Worm (Caenorhabditis elegans) whole organism, L2 larva: Measurements from ENCODE around the gene ebp-3.

Experiments used
- C34F6.9 ChIP-seq: fragments of 150-350 bp; optimal IDR thresholded peaks from 2 replicates; lab custom pipeline; 2014; ENCODE audit warnings: missing biosample characterization, missing genetic modification characterization
- F13H6.1 ChIP-seq: sonication (generic microtip); optimal IDR thresholded peaks from 2 replicates; lab custom pipeline; 2016; ENCODE audit warnings: missing genetic modification characterization, missing compliant biosample characterization
- Y55F3AM.14 ChIP-seq: fragments of 200-800 bp; sonication (Bioruptor generic); optimal IDR thresholded peaks from 2 replicates; lab custom pipeline; 2018; ENCODE audit warnings: mild to moderate bottlenecking, missing genetic modification characterization, missing compliant biosample characterization
- aly-2 ChIP-seq: fragments of 150-350 bp; optimal IDR thresholded peaks from 2 replicates; lab custom pipeline; 2014; ENCODE audit warnings: missing biosample characterization, missing genetic modification characterization
- ama-1 ChIP-seq: fragments of 150-350 bp; optimal IDR thresholded peaks from 2 replicates; lab custom pipeline; 2018; ENCODE audit warnings: inconsistent platforms
- blmp-1 ChIP-seq: sonication (generic microtip); optimal IDR thresholded peaks from 2 replicates; lab custom pipeline; 2017; ENCODE audit warnings: missing genetic modification characterization, mild to moderate bottlenecking, missing compliant biosample characterization, antibody characterized with exemption, moderate library complexity; ENCODE audit not compliant: insufficient read depth
- ceh-16 ChIP-seq: fragments of 150-350 bp; optimal IDR thresholded peaks from 2 replicates; lab custom pipeline; 2014; ENCODE audit warnings: missing biosample characterization, missing genetic modification characterization
- ceh-82 ChIP-seq: fragments of 150-350 bp; optimal IDR thresholded peaks from 2 replicates; lab custom pipeline; 2014; ENCODE audit warnings: missing biosample characterization, missing genetic modification characterization
- crh-2 ChIP-seq: sonication (generic microtip); optimal IDR thresholded peaks from 2 replicates; lab custom pipeline; 2017; ENCODE audit warnings: missing biosample characterization, missing genetic modification characterization
- dmd-4 ChIP-seq: sonication (generic microtip); optimal IDR thresholded peaks from 2 replicates; lab custom pipeline; 2017; ENCODE audit warnings: missing biosample characterization, missing genetic modification characterization
- elt-1 ChIP-seq: fragments of 150-350 bp; optimal IDR thresholded peaks from 2 replicates; lab custom pipeline; 2014; ENCODE audit warnings: missing biosample characterization, missing genetic modification characterization
- elt-3 ChIP-seq: sonication (generic microtip); optimal IDR thresholded peaks from 2 replicates; lab custom pipeline; 2017; ENCODE audit warnings: missing biosample characterization, missing genetic modification characterization
- fos-1 ChIP-seq: fragments of 150-350 bp; optimal IDR thresholded peaks from 2 replicates; lab custom pipeline; 2014; ENCODE audit warnings: missing biosample characterization, missing genetic modification characterization
- gmeb-1 ChIP-seq: fragments of 150-350 bp; optimal IDR thresholded peaks from 2 replicates; lab custom pipeline; 2014; ENCODE audit warnings: missing biosample characterization, missing genetic modification characterization
- lin-11 ChIP-seq: fragments of 150-350 bp; sonication (generic microtip); optimal IDR thresholded peaks from 2 replicates; lab custom pipeline; 2014; ENCODE audit warnings: missing biosample characterization, missing genetic modification characterization, inconsistent platforms, mixed read lengths
- lin-39 ChIP-seq: fragments of 150-350 bp; optimal IDR thresholded peaks from 2 replicates; lab custom pipeline; 2014; ENCODE audit warnings: missing biosample characterization, missing genetic modification reagents, missing genetic modification characterization
- lsy-2 ChIP-seq, 2 experiments: fragments of 150-350 bp in 1 of 2; sonication (generic microtip) in 1 of 2; optimal IDR thresholded peaks; 2 replicates each; lab custom pipeline; 2014 to 2017; ENCODE audit warnings: missing biosample characterization in 2 of 2, missing genetic modification characterization in 2 of 2
- mbf-1 ChIP-seq: sonication (generic microtip); optimal IDR thresholded peaks from 2 replicates; lab custom pipeline; 2017; ENCODE audit warnings: missing biosample characterization, missing genetic modification characterization
- nhr-10 ChIP-seq: sonication (generic microtip); optimal IDR thresholded peaks from 2 replicates; lab custom pipeline; 2017; ENCODE audit warnings: missing biosample characterization, missing genetic modification characterization
- nhr-11 ChIP-seq: fragments of 150-350 bp; optimal IDR thresholded peaks from 2 replicates; lab custom pipeline; 2014; ENCODE audit warnings: missing biosample characterization, missing genetic modification characterization
- nhr-12 ChIP-seq: fragments of 150-350 bp; optimal IDR thresholded peaks from 2 replicates; lab custom pipeline; 2014; ENCODE audit warnings: missing biosample characterization, missing genetic modification characterization
- nhr-129 ChIP-seq: fragments of 150-350 bp; optimal IDR thresholded peaks from 2 replicates; lab custom pipeline; 2014; ENCODE audit warnings: missing biosample characterization, missing genetic modification characterization
- nhr-237 ChIP-seq: fragments of 150-350 bp; optimal IDR thresholded peaks from 2 replicates; lab custom pipeline; 2014; ENCODE audit warnings: missing biosample characterization, missing genetic modification characterization
- nhr-25 ChIP-seq: fragments of 150-350 bp; sonication (generic microtip); optimal IDR thresholded peaks from 3 replicates; lab custom pipeline; 2014; ENCODE audit warnings: missing biosample characterization, missing genetic modification characterization
- nhr-6 ChIP-seq: fragments of 150-350 bp; optimal IDR thresholded peaks from 2 replicates; lab custom pipeline; 2014; ENCODE audit warnings: missing biosample characterization, missing genetic modification characterization
- nhr-77 ChIP-seq: fragments of 150-350 bp; optimal IDR thresholded peaks from 2 replicates; lab custom pipeline; 2014; ENCODE audit warnings: missing biosample characterization, missing genetic modification characterization
- sem-4 ChIP-seq: fragments of 150-350 bp; optimal IDR thresholded peaks from 2 replicates; lab custom pipeline; 2014; ENCODE audit warnings: missing biosample characterization, missing genetic modification reagents, missing genetic modification characterization
- skn-1 ChIP-seq: sonication (generic microtip); optimal IDR thresholded peaks from 2 replicates; lab custom pipeline; 2017; ENCODE audit warnings: missing biosample characterization, missing genetic modification characterization
- sma-3 ChIP-seq: sonication (generic microtip); optimal IDR thresholded peaks from 2 replicates; lab custom pipeline; 2016; ENCODE audit warnings: missing genetic modification reagents, missing genetic modification characterization, missing compliant biosample characterization
- sma-9 ChIP-seq, 2 experiments: fragments of 150-350 bp in 1 of 2; sonication (generic microtip) in 1 of 2; optimal IDR thresholded peaks; 2 replicates each; lab custom pipeline; 2014 to 2016; ENCODE audit warnings: missing genetic modification characterization in 2 of 2, mild to moderate bottlenecking in 1 of 2, missing biosample characterization in 1 of 2, missing compliant biosample characterization in 1 of 2, missing genetic modification reagents in 1 of 2, moderate library complexity in 1 of 2
- unc-55 ChIP-seq: fragments of 150-350 bp; sonication (generic microtip); optimal IDR thresholded peaks from 3 replicates; lab custom pipeline; 2014; ENCODE audit warnings: missing biosample characterization, missing genetic modification reagents, missing genetic modification characterization
- unc-62 ChIP-seq: fragments of 150-350 bp; optimal IDR thresholded peaks from 2 replicates; lab custom pipeline; 2014; ENCODE audit warnings: missing biosample characterization, missing genetic modification reagents, missing genetic modification characterization
- zag-1 ChIP-seq: fragments of 150-350 bp; optimal IDR thresholded peaks from 2 replicates; lab custom pipeline; 2014; ENCODE audit warnings: missing biosample characterization, missing genetic modification characterization
- ztf-1 ChIP-seq: fragments of 200-800 bp; sonication (Bioruptor generic); conservative IDR thresholded peaks from 2 replicates; pipeline ENCODE4 v1.3.6; 2022; ENCODE audit warnings: missing genetic modification characterization, missing compliant biosample characterization
- ztf-11 ChIP-seq: sonication (generic microtip); optimal IDR thresholded peaks from 2 replicates; lab custom pipeline; 2017; ENCODE audit warnings: missing biosample characterization, missing genetic modification characterization
- ztf-4 ChIP-seq: fragments of 150-350 bp; optimal IDR thresholded peaks from 2 replicates; lab custom pipeline; 2014; ENCODE audit warnings: missing biosample characterization, missing genetic modification characterization

ebp-3 gene

ce11 chrV:18086783-18087182 is 31.0 kb downstream of the ebp-3 start, which contains the start of gene slr-2 (continued):
- no peak for TF ChIP-seq ztf-4
- no peak for TF ChIP-seq mbf-1
- no peak for TF ChIP-seq Y55F3AM.14 (GFP tag; lab: Kevin White, UChicago)
- TF ChIP-seq nhr-12 = no peak
- TF ChIP-seq sem-4 (tag; lab: Kevin White, UChicago) = no peak
- peak; percentile 23 to 72 for TF ChIP-seq lsy-2 (tag; optimal IDR thresholded peaks at IDR 0.05; lab: Kevin White, UChicago)
- no peak for TF ChIP-seq elt-3
- TF ChIP-seq C34F6.9 (tag; lab: Kevin White, UChicago) = peak; percentile 57
- no peak for TF ChIP-seq nhr-6 (tag; lab: Kevin White, UChicago)
- no peak for TF ChIP-seq ama-1
- no peak for TF ChIP-seq zag-1
- no peak for TF ChIP-seq lin-11 (tag; lab: Kevin White, UChicago)
- TF ChIP-seq unc-55 (GFP tag; lab: Kevin White, UChicago) = peak; percentile 84
- no peak for TF ChIP-seq nhr-25 (tag; lab: Kevin White, UChicago)
- TF ChIP-seq nhr-129 = peak; percentile 49

ce11 chrV:18091216-18091615 is 35.4 kb downstream of the ebp-3 start:
- TF ChIP-seq nhr-6 (tag; lab: Kevin White, UChicago) (no peak), elt-1 (tag; lab: Kevin White, UChicago) (no peak), nhr-237 (no peak), nhr-10 (tag; lab: Kevin White, UChicago) (no peak), elt-3 (no peak), F13H6.1 (no peak), unc-62 (GFP tag; lab: Kevin White, UChicago) (no peak)
- TF ChIP-seq, all 48 proteins: peak for 0

ce11 chrV:18093941-18094340 is 38.2 kb downstream of the ebp-3 start:
- TF ChIP-seq lin-39 = no peak
- no peak for TF ChIP-seq ama-1
- no peak for TF ChIP-seq nhr-77
- TF ChIP-seq lsy-2 (tag; optimal IDR thresholded peaks at IDR 0.05; lab: Kevin White, UChicago) = no peak
- TF ChIP-seq blmp-1 (tag; lab: Kevin White, UChicago) = no peak
- no peak for TF ChIP-seq gmeb-1 (tag; lab: Kevin White, UChicago)
- TF ChIP-seq aly-2 = no peak
- TF ChIP-seq nhr-25 (tag; lab: Kevin White, UChicago) = no peak
- TF ChIP-seq ceh-82 = no peak
- TF ChIP-seq C34F6.9 (tag; lab: Kevin White, UChicago) = no peak
- no peak for TF ChIP-seq fos-1 (tag; lab: Kevin White, UChicago)
- no peak for TF ChIP-seq nhr-11 (tag; lab: Kevin White, UChicago)
- no peak for TF ChIP-seq ztf-1 (GFP tag; lab: Robert Waterston, UW)
- no peak for TF ChIP-seq dmd-4 (tag; lab: Kevin White, UChicago)
- no peak for TF ChIP-seq ztf-11 (tag; lab: Kevin White, UChicago)
- TF ChIP-seq sma-3 (GFP tag; lab: Kevin White, UChicago) = no peak
- TF ChIP-seq sma-9 (GFP tag; optimal IDR thresholded peaks at IDR 0.05; lab: Kevin White, UChicago) = no peak
- TF ChIP-seq sma-9 (tag; optimal IDR thresholded peaks at IDR 0.05; lab: Kevin White, UChicago) = no peak
- TF ChIP-seq crh-2 = no peak
- no peak for TF ChIP-seq ceh-16 (tag; lab: Kevin White, UChicago)

ce11 chrV:18098387-18098786 is 42.6 kb downstream of the ebp-3 start, which contains the start of gene par-4:
Gene par-4 (plus strand): TSS chrV:18098687.
- no peak for TF ChIP-seq Y55F3AM.14 (GFP tag; lab: Kevin White, UChicago)
- TF ChIP-seq skn-1 = no peak
- no peak for TF ChIP-seq unc-62 (GFP tag; lab: Kevin White, UChicago)
- TF ChIP-seq ceh-16 (tag; lab: Kevin White, UChicago) = no peak
- TF ChIP-seq nhr-10 (tag; lab: Kevin White, UChicago) = no peak
- no peak for TF ChIP-seq aly-2
- no peak for TF ChIP-seq mbf-1
- TF ChIP-seq sma-3 (GFP tag; lab: Kevin White, UChicago) = no peak
- no peak for TF ChIP-seq nhr-77
- TF ChIP-seq nhr-11 (tag; lab: Kevin White, UChicago) = no peak

- TF ChIP-seq sma-3 (GFP tag; lab: Kevin White, UChicago) (no peak), elt-1 (tag; lab: Kevin White, UChicago) (no peak), sma-9 (GFP tag; optimal IDR thresholded peaks at IDR 0.05; lab: Kevin White, UChicago) (no peak), sma-9 (tag; optimal IDR thresholded peaks at IDR 0.05; lab: Kevin White, UChicago) (no peak), crh-2 (no peak), nhr-12 (no peak), nhr-237 (no peak)
- TF ChIP-seq, all 48 proteins: peak for 0
These were observed 50.3 kb downstream of the ebp-3 start for ce11 chrV:18106055-18106454.
